Worm (Caenorhabditis elegans) whole organism, dauer: Measurements from ENCODE around the gene rpl-26.

Experiments used
- unc-62 ChIP-seq: sonication (generic microtip); optimal IDR thresholded peaks from 2 replicates; lab custom pipeline; 2017; ENCODE audit warnings: missing biosample characterization, missing genetic modification reagents, missing genetic modification characterization

Gene rpl-26

DNA sequence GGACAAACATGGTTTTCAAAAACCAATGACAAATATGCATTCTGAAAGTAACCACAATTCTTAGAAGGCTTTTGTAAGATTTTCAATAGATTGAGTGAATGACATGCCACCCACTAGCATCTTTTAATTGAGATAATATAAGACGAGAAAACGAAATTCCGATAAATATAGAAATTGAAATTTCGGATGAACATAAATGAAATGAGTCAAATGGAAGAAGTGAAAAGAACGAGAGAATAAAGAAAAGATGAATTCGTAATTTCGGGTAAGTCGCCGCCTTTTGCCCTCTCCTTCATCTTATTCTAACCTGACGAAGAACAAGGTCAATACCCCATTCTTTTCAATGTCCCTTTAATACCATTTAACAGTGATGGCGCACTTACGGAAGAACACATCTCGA, 39.8 kb downstream of the rpl-26 start:
- TF ChIP-seq unc-62: no peak

DNA sequence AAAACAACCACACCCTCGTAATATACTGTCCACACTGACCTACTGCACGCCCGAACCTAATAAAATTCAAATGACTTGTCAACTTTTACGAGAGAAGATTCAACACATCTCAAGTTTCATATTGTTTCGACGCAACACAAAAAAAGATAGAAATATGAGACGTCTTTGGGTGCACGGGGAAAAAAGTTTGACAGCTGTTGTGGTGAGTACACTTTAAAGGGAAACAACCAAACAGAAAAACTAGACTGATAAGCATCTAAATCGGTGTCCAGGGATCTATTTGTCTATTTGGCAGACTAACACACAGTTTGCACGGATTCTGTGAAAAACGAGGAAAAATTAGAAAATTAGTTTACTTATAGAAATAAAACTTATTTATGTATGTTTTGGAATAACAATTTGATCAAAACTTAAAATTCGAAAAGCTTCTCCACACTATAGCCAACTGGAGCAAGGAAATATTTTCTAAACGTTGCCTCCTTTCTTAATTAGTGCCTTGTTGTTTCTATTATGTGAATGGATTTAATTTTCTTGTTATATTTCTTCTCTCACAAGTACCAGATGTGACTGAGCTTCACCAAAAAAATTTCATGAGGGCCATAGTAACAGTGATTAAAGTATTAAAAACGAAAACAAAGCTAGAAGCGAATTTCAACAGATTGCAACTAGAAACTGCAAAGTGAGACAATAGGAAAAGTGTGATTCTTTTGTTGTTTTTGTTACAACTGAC, 41.2 kb downstream of the rpl-26 start:
- no peak for TF ChIP-seq unc-62

DNA sequence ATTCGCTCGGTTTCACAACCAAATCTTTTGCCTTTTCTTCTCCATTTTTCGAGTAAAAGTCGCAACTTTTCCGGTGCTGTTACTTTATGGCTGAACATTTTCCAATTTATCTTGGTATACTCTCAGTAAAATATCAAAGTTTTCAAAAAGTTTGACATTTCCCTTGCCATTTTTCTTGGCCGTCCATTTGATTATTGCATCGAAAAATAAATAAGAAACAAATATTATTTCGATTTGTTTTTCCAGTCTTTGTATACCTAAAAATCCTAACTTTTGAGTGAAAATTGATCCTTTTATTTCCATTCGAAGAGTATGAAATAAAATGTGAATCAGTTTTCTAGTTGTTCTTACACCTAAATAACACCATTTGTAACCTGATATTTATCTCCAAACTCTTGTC, 43.9 kb downstream of the rpl-26 start:
- no peak for TF ChIP-seq unc-62

DNA sequence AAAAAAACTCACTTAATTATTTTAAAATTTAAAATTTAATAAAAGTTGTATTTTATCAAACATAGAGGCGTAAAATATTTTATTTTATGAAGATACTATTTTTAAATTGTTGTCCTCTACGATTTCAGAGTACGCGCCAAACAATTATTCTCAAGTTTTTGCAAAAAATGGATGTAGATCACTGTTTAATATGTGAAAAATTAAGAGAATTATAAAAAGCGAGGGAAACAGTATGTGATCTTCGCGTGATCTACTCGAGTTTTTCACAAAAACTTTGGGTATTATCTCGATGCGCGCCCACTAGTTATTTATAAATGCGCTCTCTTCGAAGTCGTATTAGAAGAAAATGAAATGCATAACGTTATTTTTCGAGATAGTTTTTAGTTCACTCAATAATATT, 46.3 kb downstream of the rpl-26 start:
- no peak for TF ChIP-seq unc-62

DNA sequence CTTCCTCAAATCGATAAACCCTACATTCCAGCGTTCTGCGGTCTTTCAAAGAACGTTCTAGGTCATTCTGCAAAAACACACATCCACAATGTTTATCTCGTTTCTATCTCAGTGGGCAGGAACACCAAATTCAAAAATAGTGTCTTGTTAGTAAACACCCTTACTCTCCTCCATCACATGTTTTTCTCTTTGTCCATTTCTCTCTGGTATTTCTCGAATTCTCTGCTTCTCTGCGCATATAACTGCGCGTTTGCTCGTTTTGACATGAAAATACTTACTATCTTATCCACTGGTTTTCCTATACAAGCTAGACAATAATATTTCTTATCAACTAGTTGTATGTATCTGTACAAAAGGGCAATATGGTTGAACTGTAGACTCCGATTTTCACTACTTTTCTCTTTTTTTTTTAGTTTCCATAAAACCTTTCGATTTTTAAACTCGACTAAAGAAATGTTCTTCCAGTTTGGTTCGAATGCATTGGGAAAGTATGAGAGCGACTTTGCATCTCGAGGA, 48.1 kb downstream of the rpl-26 start, which contains the start of gene pyr-1:
Gene pyr-1 (plus strand): TSS at position 466 of the 516 bp plus-strand sequence.
- TF ChIP-seq unc-62: no peak
